Fruit fly (Drosophila melanogaster): Measurements from ENCODE around the gene ac.

- TF ChIP-seq CG34367 (tag; optimal IDR thresholded peaks at IDR 0.05), result no peak
- TF ChIP-seq EcR (GFP tag; optimal IDR thresholded peaks at IDR 0.05), result no peak
- TF ChIP-seq Pif1A (GFP tag; optimal IDR thresholded peaks at IDR 0.05), result no peak
- no peak for TF ChIP-seq Pif1B (GFP tag; optimal IDR thresholded peaks at IDR 0.05)
These were observed 7.7 kb upstream of the ac start for dm6 chrX:362073-362674.
